Worm (Caenorhabditis elegans) whole organism, early embryonic: ENCODE data around the gene nfm-1.

Source experiments
- B0310.2 ChIP-seq: sonication (generic microtip); optimal IDR thresholded peaks from 2 replicates; lab custom pipeline; 2016; ENCODE audit warnings: mild to moderate bottlenecking, missing genetic modification characterization, missing compliant biosample characterization
- F13C5.2 ChIP-seq: sonication (generic microtip); optimal IDR thresholded peaks from 2 replicates; lab custom pipeline; 2017; ENCODE audit warnings: mild to moderate bottlenecking, missing genetic modification characterization, inconsistent platforms, missing compliant biosample characterization
- aly-1 ChIP-seq: sonication (generic microtip); optimal IDR thresholded peaks from 2 replicates; lab custom pipeline; 2016; ENCODE audit warnings: missing genetic modification characterization, missing compliant biosample characterization
- ama-1 ChIP-seq: fragments of 150-350 bp; optimal IDR thresholded peaks from 2 replicates; lab custom pipeline; 2014
- ceh-13 ChIP-seq: fragments of 200-800 bp; sonication (Bioruptor generic); optimal IDR thresholded peaks from 2 replicates; lab custom pipeline; 2018; ENCODE audit warnings: mild to moderate bottlenecking, missing genetic modification characterization, missing compliant biosample characterization
- ceh-36 ChIP-seq: sonication (generic microtip); optimal IDR thresholded peaks from 2 replicates; lab custom pipeline; 2016; ENCODE audit warnings: missing genetic modification characterization, inconsistent platforms, missing compliant biosample characterization
- ets-7 ChIP-seq: sonication (generic microtip); optimal IDR thresholded peaks from 2 replicates; lab custom pipeline; 2016; ENCODE audit warnings: missing genotype, missing genetic modification characterization, missing compliant biosample characterization
- flt-1 ChIP-seq: fragments of 200-800 bp; sonication (Bioruptor generic); IDR thresholded peaks from 2 replicates; pipeline ENCODE4 v1.3.6; 2022; ENCODE audit warnings: missing genetic modification characterization, missing compliant biosample characterization
- hmbx-1 ChIP-seq: sonication (generic microtip); optimal IDR thresholded peaks from 2 replicates; lab custom pipeline; 2016; ENCODE audit warnings: mild to moderate bottlenecking, missing genetic modification characterization, missing compliant biosample characterization
- hnd-1 ChIP-seq: sonication (generic microtip); optimal IDR thresholded peaks from 2 replicates; lab custom pipeline; 2016; ENCODE audit warnings: missing genetic modification characterization, missing compliant biosample characterization
- pes-1 ChIP-seq: fragments of 200-800 bp; sonication (Bioruptor generic); IDR thresholded peaks from 2 replicates; pipeline ENCODE4 v1.3.6; 2022; ENCODE audit warnings: missing genetic modification reagents, missing genetic modification characterization, missing compliant biosample characterization
- sea-1 ChIP-seq: fragments of 200-800 bp; sonication (Bioruptor generic); conservative IDR thresholded peaks from 2 replicates; pipeline ENCODE4 v1.3.6; 2022; ENCODE audit warnings: missing genetic modification characterization, missing compliant biosample characterization
- tbx-11 ChIP-seq: fragments of 200-800 bp; sonication (Bioruptor generic); IDR thresholded peaks from 2 replicates; pipeline ENCODE4 v1.3.6; 2022; ENCODE audit warnings: missing genetic modification characterization, missing compliant biosample characterization
- tra-4 ChIP-seq: sonication (generic microtip); optimal IDR thresholded peaks from 2 replicates; lab custom pipeline; 2017; ENCODE audit warnings: missing genetic modification characterization, missing compliant biosample characterization

DNA sequence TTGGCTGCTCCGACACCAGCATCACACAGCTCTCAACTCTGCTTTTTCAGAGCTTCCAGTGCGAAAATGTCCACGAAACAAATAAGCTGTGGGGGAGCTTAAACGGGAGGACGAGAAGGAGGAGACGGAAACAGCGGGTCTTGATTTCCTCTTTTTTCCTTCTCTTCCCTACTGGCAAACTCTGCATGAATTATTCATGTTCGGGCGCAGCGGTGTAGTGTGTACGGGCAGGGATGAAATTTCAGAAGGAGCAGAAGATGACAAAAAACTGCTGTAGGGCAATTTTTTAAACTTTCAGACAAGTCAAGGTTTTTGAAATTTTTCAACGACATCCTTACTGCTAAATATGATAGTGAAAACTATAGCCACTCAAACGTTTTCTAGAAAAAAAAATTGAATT lies 19.9 kb upstream of the nfm-1 start:
- TF ChIP-seq hmbx-1 (tag; lab: Kevin White, UChicago) (no peak), tra-4 (tag; lab: Kevin White, UChicago) (no peak), aly-1 (no peak), pes-1 (GFP tag; lab: Robert Waterston, UW) (no peak), ceh-36 (tag; lab: Kevin White, UChicago) (no peak), ama-1 (lab: Kevin White, UChicago) (no peak), hnd-1 (tag; lab: Kevin White, UChicago) (no peak), tbx-11 (no peak), ets-7 (no peak), ceh-13 (GFP tag; lab: Kevin White, UChicago) (no peak), F13C5.2 (tag; lab: Kevin White, UChicago) (no peak), sea-1 (GFP tag; lab: Robert Waterston, UW) (no peak), B0310.2 (tag; lab: Kevin White, UChicago) (no peak), flt-1 (GFP tag; lab: Robert Waterston, UW) (no peak)
